Worm (Caenorhabditis elegans): ENCODE results near the gene fkh-9.

The fkh-9 gene

DNA sequence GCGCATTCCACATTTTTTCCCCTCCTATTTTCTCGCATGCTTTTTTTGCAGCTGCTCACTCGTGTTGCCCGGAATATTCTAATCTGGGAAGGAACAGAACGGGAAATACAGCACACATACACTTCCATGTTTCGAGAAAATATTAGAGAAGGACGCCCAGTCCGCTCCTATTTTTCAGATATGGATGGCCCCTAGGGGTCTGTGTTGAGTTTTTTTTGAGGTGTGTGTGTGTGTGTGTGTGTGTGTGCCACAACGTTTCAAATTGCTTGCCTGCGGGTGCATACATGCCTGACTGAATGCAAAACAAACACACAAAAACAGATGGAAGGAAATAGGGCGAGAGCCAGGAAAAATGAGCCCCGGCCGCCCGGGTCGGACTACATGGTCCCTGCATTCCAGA lies 5.2 kb downstream of the fkh-9 start:
- TF ChIP-seq ceh-82 (tag; optimal IDR thresholded peaks at IDR 0.05) (no peak), egl-5 (tag; optimal IDR thresholded peaks at IDR 0.05) (no peak), aly-2 (tag; optimal IDR thresholded peaks at IDR 0.05) (no peak), nfya-1 (tag; optimal IDR thresholded peaks at IDR 0.05; ENCODE audit: insufficient read depth) (no peak), snpc-4 (tag; optimal IDR thresholded peaks at IDR 0.05) (no peak), nhr-28 (tag; optimal IDR thresholded peaks at IDR 0.05) (no peak), elt-1 (tag; optimal IDR thresholded peaks at IDR 0.05) (no peak), fkh-10 (GFP tag; optimal IDR thresholded peaks at IDR 0.05) (no peak), lin-15B (tag; optimal IDR thresholded peaks at IDR 0.05) (no peak), R02D3.7 (tag; optimal IDR thresholded peaks at IDR 0.05) (no peak), skn-1 (tag; optimal IDR thresholded peaks at IDR 0.05) (no peak), nhr-67 (tag; optimal IDR thresholded peaks at IDR 0.05) (no peak), nhr-11 (tag; optimal IDR thresholded peaks at IDR 0.05) (no peak), fos-1 (tag; optimal IDR thresholded peaks at IDR 0.05) (no peak)

DNA sequence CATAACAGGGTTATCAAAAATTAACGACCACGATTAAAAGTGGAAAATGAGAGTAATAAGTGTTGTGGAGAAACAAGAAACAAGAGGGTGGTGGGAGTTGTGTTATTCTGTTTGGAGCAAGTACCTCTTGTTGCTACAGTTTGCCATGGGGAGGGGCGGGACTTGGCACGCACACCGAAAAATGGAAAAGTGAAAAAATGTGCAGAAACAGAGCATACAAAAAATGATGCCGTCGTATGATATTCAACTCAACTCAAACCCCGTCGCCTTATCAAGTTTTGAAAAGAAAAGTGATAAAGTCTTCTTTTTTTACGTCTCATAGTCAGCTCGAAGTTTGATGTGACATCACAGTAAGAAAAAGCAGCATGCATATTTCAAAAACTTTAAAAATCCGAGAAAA lies 6.1 kb downstream of the fkh-9 start:
- TF ChIP-seq aly-2 (tag; optimal IDR thresholded peaks at IDR 0.05) = no peak
- peak; percentile 69 for TF ChIP-seq pqm-1 (tag; optimal IDR thresholded peaks at IDR 0.05)
- peak; percentile 61 for TF ChIP-seq pha-4 (tag; optimal IDR thresholded peaks at IDR 0.05)
- TF ChIP-seq elt-2 (tag; optimal IDR thresholded peaks at IDR 0.05) = peak; percentile 91

DNA sequence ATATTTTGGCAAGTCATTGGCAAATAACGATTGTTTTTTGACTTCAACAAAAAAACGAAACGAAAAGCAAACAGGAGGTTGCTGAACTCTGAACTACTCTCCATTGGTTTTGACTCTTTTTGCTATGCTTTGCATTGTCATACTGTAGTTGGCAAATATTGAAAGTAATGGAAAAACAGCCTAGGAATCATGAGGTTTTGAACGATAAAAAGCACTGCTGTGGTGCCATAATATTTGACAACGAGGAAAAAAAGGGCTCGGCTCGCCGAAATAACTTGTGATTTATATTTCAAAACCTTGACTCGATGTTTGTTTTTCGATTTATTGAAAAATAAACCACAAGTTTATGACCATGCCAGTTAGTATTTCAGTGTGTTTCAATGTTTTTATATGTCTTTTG lies 7.1 kb downstream of the fkh-9 start:
- no peak for TF ChIP-seq snpc-4 (tag; optimal IDR thresholded peaks at IDR 0.05)
- TF ChIP-seq hmg-11 (tag; optimal IDR thresholded peaks at IDR 0.05) = no peak
- peak; percentile 97 for TF ChIP-seq pha-4 (tag; optimal IDR thresholded peaks at IDR 0.05)
- TF ChIP-seq nhr-12 (tag; optimal IDR thresholded peaks at IDR 0.05) = no peak
- TF ChIP-seq mml-1 (tag; optimal IDR thresholded peaks at IDR 0.05) = no peak
- TF ChIP-seq nhr-11 (tag; optimal IDR thresholded peaks at IDR 0.05) = no peak

DNA sequence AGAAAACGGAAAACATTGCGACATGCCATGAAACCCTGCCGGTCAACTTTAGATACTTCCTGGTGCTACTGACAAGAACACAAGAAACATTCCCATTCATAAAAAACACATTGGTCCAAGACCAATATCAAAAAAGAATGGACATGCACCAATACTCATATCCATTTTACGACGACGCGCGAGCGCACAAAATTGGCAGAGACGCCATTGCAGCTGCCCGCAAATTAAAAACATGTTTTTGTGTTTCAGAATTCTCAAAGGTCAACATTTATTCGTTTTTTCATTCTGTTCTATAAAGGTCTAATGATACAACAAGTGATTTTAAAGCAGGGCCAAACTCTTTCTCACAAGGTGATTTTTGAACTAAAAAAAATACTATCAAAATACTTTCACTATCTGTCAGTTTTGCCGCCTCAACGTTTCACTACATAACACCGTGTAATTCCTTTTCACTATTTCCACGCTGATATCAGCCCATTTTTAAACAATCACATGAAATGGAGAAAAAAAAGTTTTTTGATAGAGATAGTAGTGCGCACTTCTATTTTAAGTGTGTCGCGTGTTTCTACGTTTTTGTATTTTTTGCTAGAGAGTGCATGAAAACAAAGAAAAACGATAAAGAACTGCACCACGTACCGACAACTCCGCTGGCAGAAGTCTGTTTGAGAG lies 7.8 kb downstream of the fkh-9 start:
- no peak for TF ChIP-seq ceh-16 (tag; optimal IDR thresholded peaks at IDR 0.05)
- TF ChIP-seq ZK546.5 (tag; optimal IDR thresholded peaks at IDR 0.05) = no peak
- TF ChIP-seq nfya-1 (tag; optimal IDR thresholded peaks at IDR 0.05; ENCODE audit: insufficient read depth) = no peak
- TF ChIP-seq egl-5 (tag; optimal IDR thresholded peaks at IDR 0.05) = no peak
- TF ChIP-seq nhr-11 (tag; optimal IDR thresholded peaks at IDR 0.05) = no peak
- peak; percentile 32 for TF ChIP-seq jun-1 (tag; optimal IDR thresholded peaks at IDR 0.05)
- no peak for TF ChIP-seq tbx-2 (tag; optimal IDR thresholded peaks at IDR 0.05)
- TF ChIP-seq R02D3.7 (tag; optimal IDR thresholded peaks at IDR 0.05) = no peak
- TF ChIP-seq nhr-67 (tag; optimal IDR thresholded peaks at IDR 0.05) = no peak
- TF ChIP-seq daf-12 (tag; optimal IDR thresholded peaks at IDR 0.05) = no peak
- TF ChIP-seq fos-1 (tag; optimal IDR thresholded peaks at IDR 0.05) = no peak
- TF ChIP-seq sea-2 (GFP tag; optimal IDR thresholded peaks at IDR 0.05) = no peak
- no peak for TF ChIP-seq eor-1 (tag; optimal IDR thresholded peaks at IDR 0.05)
- no peak for TF ChIP-seq unc-62 (GFP tag; optimal IDR thresholded peaks at IDR 0.05)
- TF ChIP-seq elt-2 (tag; optimal IDR thresholded peaks at IDR 0.05) = peak; percentile 90
- no peak for TF ChIP-seq mdl-1 (tag; optimal IDR thresholded peaks at IDR 0.05)
- TF ChIP-seq aly-2 (tag; optimal IDR thresholded peaks at IDR 0.05) = no peak
- peak; percentile 91 for TF ChIP-seq pqm-1 (tag; optimal IDR thresholded peaks at IDR 0.05)
- TF ChIP-seq ceh-9 (tag; optimal IDR thresholded peaks at IDR 0.05) = no peak
- TF ChIP-seq elt-3 (tag; optimal IDR thresholded peaks at IDR 0.05) = no peak

DNA sequence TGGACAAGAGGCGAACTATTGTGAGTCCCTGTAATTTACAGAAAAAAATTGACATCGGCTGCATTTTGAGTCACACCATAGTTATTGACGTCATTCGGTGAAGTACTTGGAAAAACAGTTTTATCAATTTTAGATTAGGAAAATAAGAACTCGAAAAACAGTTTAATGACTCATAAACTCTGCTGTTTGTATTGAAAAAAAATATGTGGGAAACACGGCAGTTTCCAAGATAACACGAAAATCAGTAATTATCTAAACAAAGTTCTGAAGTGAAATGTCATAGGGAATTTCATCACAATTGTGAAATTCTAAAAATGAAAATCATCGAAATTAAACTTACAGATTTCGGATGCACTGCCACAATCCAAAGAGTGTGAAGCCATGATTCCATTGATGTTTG lies 11.9 kb downstream of the fkh-9 start:
- TF ChIP-seq hmg-11 (tag; optimal IDR thresholded peaks at IDR 0.05) = no peak
- no peak for TF ChIP-seq egl-5 (tag; optimal IDR thresholded peaks at IDR 0.05)
- TF ChIP-seq pha-4 (tag; optimal IDR thresholded peaks at IDR 0.05) = peak; percentile 8
- no peak for TF ChIP-seq nhr-28 (tag; optimal IDR thresholded peaks at IDR 0.05)
- TF ChIP-seq ceh-9 (tag; optimal IDR thresholded peaks at IDR 0.05) = no peak
- no peak for TF ChIP-seq jun-1 (tag; optimal IDR thresholded peaks at IDR 0.05)
- TF ChIP-seq elt-2 (tag; optimal IDR thresholded peaks at IDR 0.05) = peak; percentile 51
- peak; percentile 21 for TF ChIP-seq pqm-1 (tag; optimal IDR thresholded peaks at IDR 0.05)
- no peak for TF ChIP-seq fos-1 (tag; optimal IDR thresholded peaks at IDR 0.05)

DNA sequence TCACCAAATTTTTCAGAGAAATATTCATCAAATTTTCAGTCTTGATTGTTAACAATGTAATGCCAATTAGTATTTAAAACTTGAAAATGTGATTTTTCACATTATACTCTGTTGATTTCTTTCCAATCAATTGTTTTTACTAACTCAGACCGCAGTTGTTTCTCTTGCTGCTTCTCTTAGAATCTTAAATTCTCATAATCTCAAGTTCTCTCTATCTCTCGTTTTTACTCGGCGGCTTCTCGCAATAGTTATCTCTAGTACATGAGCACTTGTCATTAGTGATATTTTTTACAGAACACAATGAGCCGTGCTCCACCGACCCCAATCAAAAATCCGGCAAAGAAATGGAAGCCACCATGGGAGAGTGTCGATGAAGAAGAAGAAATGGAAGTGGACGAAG lies 19.6 kb downstream of the fkh-9 start, which contains the start of gene F35A5.1:
TSS of gene F35A5.1 (plus strand) at position 301 of the 400 bp plus-strand sequence.
- TF ChIP-seq egl-5 (tag; optimal IDR thresholded peaks at IDR 0.05) (no peak), elt-1 (tag; optimal IDR thresholded peaks at IDR 0.05) (no peak), ZK546.5 (tag; optimal IDR thresholded peaks at IDR 0.05) (no peak), tbx-2 (tag; optimal IDR thresholded peaks at IDR 0.05) (no peak), sea-2 (GFP tag; optimal IDR thresholded peaks at IDR 0.05) (no peak), ceh-82 (tag; optimal IDR thresholded peaks at IDR 0.05) (no peak), fkh-2 (tag; optimal IDR thresholded peaks at IDR 0.05) (no peak), nhr-76 (tag; optimal IDR thresholded peaks at IDR 0.05) (no peak), unc-62 (GFP tag; optimal IDR thresholded peaks at IDR 0.05) (no peak), ceh-16 (tag; optimal IDR thresholded peaks at IDR 0.05) (no peak), ceh-28 (tag; optimal IDR thresholded peaks at IDR 0.05) (no peak), fos-1 (tag; optimal IDR thresholded peaks at IDR 0.05) (no peak), unc-39 (tag; optimal IDR thresholded peaks at IDR 0.05) (no peak)

All from whole organism, L3 larva.